Worm (Caenorhabditis elegans): ENCODE results near the gene dars-1.
A peak's percentile ranks its signal among the peaks of the same experiment; 100 is the strongest.

DNA sequence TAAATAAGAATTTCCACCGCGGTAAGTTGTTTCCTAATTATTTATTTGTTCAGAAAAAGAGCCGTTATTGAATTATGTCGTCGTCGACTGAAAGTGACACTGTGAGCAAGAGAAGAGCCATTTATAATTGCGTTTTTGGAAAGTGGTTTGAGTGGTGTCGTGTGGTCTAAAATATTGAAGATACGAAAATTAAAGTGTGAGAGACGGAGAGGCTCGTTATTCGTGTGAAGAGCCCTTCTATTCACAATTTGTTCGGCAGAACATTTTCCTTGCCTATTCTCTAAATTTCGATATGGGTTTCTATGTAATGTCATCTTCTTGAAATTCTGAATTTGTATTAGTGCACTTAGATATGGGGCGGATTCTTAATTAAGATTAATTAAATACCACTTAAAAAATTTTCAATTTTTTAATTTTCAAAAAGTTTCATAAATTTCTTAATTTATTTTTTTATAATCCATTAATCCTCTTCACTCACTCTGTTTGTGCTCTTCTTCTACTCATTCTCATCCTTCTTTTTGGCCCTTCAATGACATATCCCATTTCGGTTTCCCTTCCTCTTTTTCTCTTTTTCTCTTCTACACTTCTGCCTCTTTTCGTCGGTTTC lies 18.9 kb upstream of the dars-1 start:
- TF ChIP-seq mdl-1 (tag; optimal IDR thresholded peaks at IDR 0.05) (no peak), gmeb-1 (tag; optimal IDR thresholded peaks at IDR 0.05) (peak; percentile 4), nhr-11 (tag; optimal IDR thresholded peaks at IDR 0.05) (no peak), aly-2 (tag; optimal IDR thresholded peaks at IDR 0.05) (no peak), ama-1 (optimal IDR thresholded peaks at IDR 0.05) (peak; percentile 39), blmp-1 (tag; optimal IDR thresholded peaks at IDR 0.05; ENCODE audit: insufficient read depth) (no peak), zag-1 (tag; optimal IDR thresholded peaks at IDR 0.05) (peak; percentile 29)
